Worm (Caenorhabditis elegans): ENCODE results near the gene pll-1.

The pll-1 gene

DNA sequence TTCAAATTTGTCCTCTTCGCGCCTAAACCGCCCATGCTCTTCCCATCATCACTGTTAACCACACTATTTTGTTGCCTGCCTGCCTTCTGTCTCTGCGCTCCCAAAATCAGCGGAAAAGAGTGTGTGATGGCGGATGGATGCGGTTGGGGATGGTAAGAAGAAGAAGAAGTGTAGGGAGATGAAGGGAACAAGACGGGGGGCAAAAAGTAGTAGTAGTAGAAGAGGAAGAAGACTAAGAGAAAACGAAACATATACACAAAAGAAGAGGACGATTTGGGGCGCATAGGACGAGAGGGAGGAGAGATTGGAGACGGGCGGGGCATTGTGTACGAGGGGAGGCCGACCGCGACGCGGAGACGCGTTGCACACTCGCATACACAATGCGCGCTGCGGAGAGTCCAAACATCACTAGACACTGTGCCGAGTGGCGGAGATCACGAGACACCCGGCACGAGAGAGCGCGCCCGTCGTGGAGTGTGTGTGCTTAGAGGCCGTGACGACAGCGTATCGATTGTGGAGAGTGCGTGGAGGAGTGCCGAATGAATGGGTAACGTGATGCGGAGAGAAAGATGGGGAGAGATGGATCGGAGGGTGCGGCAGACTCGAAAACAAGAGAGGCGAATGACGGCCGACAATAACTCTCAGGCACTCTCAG is 16.1 kb upstream of the pll-1 start (continued):
- TF ChIP-seq egl-13 (tag; optimal IDR thresholded peaks at IDR 0.05) (peak; percentile 97), elt-2 (tag; optimal IDR thresholded peaks at IDR 0.05) (peak; percentile 79), efl-1 (optimal IDR thresholded peaks at IDR 0.05) (peak; percentile 84 to 99), efl-1 (GFP tag; optimal IDR thresholded peaks at IDR 0.05 in 1 of 2) (peak; percentile 85 to 98), nhr-12 (tag; optimal IDR thresholded peaks at IDR 0.05) (no peak), lir-3 (tag; optimal IDR thresholded peaks at IDR 0.05; ENCODE audit: poor library complexity) (peak; percentile 75), tbx-2 (tag; optimal IDR thresholded peaks at IDR 0.05) (peak; percentile 97), mab-9 (GFP tag; IDR thresholded peaks at IDR 0.05) (peak; percentile 92), pax-3 (tag; optimal IDR thresholded peaks at IDR 0.05) (peak; percentile 96), mef-2 (tag; optimal IDR thresholded peaks at IDR 0.05) (peak; percentile 86), nhr-11 (tag; optimal IDR thresholded peaks at IDR 0.05) (peak; percentile 74), efl-3 (GFP tag; optimal IDR thresholded peaks at IDR 0.05) (peak; percentile 8), swsn-7 (tag; optimal IDR thresholded peaks at IDR 0.05) (peak; percentile 98), unc-86 (tag; optimal IDR thresholded peaks at IDR 0.05) (peak; percentile 98), sptf-1 (tag; optimal IDR thresholded peaks at IDR 0.05) (no peak), lin-35 (GFP tag; optimal IDR thresholded peaks at IDR 0.05) (peak; percentile 76 to 91), ces-1 (GFP tag; optimal IDR thresholded peaks at IDR 0.05) (no peak), elt-3 (tag; optimal IDR thresholded peaks at IDR 0.05) (peak in 2 of 6 experiments; percentile 31 to 56), nhr-77 (tag; optimal IDR thresholded peaks at IDR 0.05) (peak; percentile 8), nhr-47 (tag; optimal IDR thresholded peaks at IDR 0.05) (peak; percentile 97), sox-4 (tag; optimal IDR thresholded peaks at IDR 0.05) (peak; percentile 92), lin-15B (tag; optimal IDR thresholded peaks at IDR 0.05) (peak; percentile 19), pqm-1 (tag; optimal IDR thresholded peaks at IDR 0.05) (no peak), egl-27 (tag; optimal IDR thresholded peaks at IDR 0.05) (peak in 1 of 2 experiments; percentile 51), lin-39 (tag; optimal IDR thresholded peaks at IDR 0.05) (no peak), ets-5 (GFP tag; IDR thresholded peaks at IDR 0.05) (no peak), isw-1 (GFP tag; IDR thresholded peaks at IDR 0.05) (peak; percentile 84), ceh-90 (tag; optimal IDR thresholded peaks at IDR 0.05) (no peak), lsy-2 (tag; optimal IDR thresholded peaks at IDR 0.05) (peak; percentile 60 to 86), snu-23 (GFP tag; optimal IDR thresholded peaks at IDR 0.05) (peak; percentile 99), nhr-84 (tag; optimal IDR thresholded peaks at IDR 0.05) (no peak), nhr-20 (tag; optimal IDR thresholded peaks at IDR 0.05) (peak; percentile 98), fkh-8 (tag; optimal IDR thresholded peaks at IDR 0.05) (peak; percentile 99), nhr-237 (tag; optimal IDR thresholded peaks at IDR 0.05) (peak; percentile 75), ceh-8 (GFP tag; optimal IDR thresholded peaks at IDR 0.05) (peak; percentile 89), ztf-11 (tag; optimal IDR thresholded peaks at IDR 0.05) (peak in 1 of 2 experiments; percentile 86), aly-2 (tag; optimal IDR thresholded peaks at IDR 0.05) (no peak), hlh-17 (GFP tag; optimal IDR thresholded peaks at IDR 0.05; ENCODE audit: borderline replicate concordance) (no peak), unc-130 (tag; optimal IDR thresholded peaks at IDR 0.05) (peak; percentile 84), mdl-1 (tag; optimal IDR thresholded peaks at IDR 0.05) (peak in 1 of 2 experiments; percentile 94), ama-1 (optimal IDR thresholded peaks at IDR 0.05) (peak; percentile 92)

DNA sequence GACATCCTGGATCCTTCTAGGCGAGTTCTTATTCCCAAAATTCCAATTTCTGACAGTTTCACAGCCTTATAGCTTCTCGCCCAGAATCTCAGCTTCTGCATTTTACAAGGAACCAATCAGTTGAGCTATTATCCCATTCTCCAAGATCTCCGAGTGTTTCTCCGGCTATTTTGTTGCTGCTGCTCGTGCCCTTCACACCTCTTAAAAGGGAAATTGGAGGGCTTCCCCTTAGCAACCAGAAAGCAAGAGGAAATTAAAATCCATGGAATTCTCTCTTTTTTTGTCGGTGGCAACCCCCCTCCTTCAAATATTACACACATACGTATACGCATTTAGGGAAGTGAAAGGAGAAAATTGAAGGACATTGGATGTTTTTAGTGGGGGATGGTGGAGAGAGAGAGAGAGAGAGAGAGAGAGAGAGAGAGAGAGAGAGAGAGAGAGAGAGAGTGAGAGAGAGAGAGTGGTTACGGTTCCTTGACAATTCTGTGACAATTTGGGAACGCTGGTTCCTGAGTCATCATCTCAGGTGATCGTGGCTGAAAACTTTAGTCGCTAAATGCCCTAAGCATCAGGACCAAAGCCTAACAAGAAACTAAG is 13.8 kb upstream of the pll-1 start:
- TF ChIP-seq fkh-8 (tag; optimal IDR thresholded peaks at IDR 0.05), result peak; percentile 64
- peak; percentile 13 for TF ChIP-seq nhr-20 (tag; optimal IDR thresholded peaks at IDR 0.05)
- no peak for TF ChIP-seq zag-1 (tag; optimal IDR thresholded peaks at IDR 0.05)
- no peak for TF ChIP-seq alr-1 (tag; optimal IDR thresholded peaks at IDR 0.05; ENCODE audit: borderline replicate concordance)
- TF ChIP-seq nhr-71 (tag; optimal IDR thresholded peaks at IDR 0.05), result peak; percentile 7
- TF ChIP-seq hpl-2 (GFP tag; optimal IDR thresholded peaks at IDR 0.05), result no peak
- no peak for TF ChIP-seq lin-35 (GFP tag; optimal IDR thresholded peaks at IDR 0.05)
- no peak for TF ChIP-seq skn-1 (tag; optimal IDR thresholded peaks at IDR 0.05)
- peak in 1 of 3 experiments; percentile 12 for TF ChIP-seq ceh-82 (tag; optimal IDR thresholded peaks at IDR 0.05)
- TF ChIP-seq nhr-28 (tag; optimal IDR thresholded peaks at IDR 0.05), result no peak
- TF ChIP-seq dpl-1 (GFP tag; optimal IDR thresholded peaks at IDR 0.05), result peak in 1 of 3 experiments; percentile 18
- no peak for TF ChIP-seq hlh-4 (tag; optimal IDR thresholded peaks at IDR 0.05)
- no peak for TF ChIP-seq ama-1 (optimal IDR thresholded peaks at IDR 0.05)
- no peak for TF ChIP-seq sup-37 (GFP tag; optimal IDR thresholded peaks at IDR 0.05)
- TF ChIP-seq unc-30 (tag; optimal IDR thresholded peaks at IDR 0.05), result no peak
- no peak for TF ChIP-seq ceh-63 (GFP tag; optimal IDR thresholded peaks at IDR 0.05)

All from whole organism, L1 larva.